Worm (Caenorhabditis elegans) whole organism, mixed stage, embryonic: ENCODE data around the gene T09F5.10.
"Not testable (repeated sequence)": the region's sequence is repeated elsewhere in the genome, so short reads cannot be mapped to it uniquely, and the experiment has no call there.

Experiments
- ceh-39 ChIP-seq: fragments of 150-350 bp; optimal IDR thresholded peaks from 2 replicates; lab custom pipeline; 2014; ENCODE audit warnings: missing biosample characterization, missing genetic modification characterization
- elt-3 ChIP-seq: fragments of 150-350 bp; optimal IDR thresholded peaks from 2 replicates; lab custom pipeline; 2014; ENCODE audit warnings: missing biosample characterization, missing genetic modification characterization
- hlh-1 ChIP-seq: fragments of 150-350 bp; optimal IDR thresholded peaks from 2 replicates; lab custom pipeline; 2014; ENCODE audit warnings: missing biosample characterization, missing genetic modification reagents, missing genetic modification characterization
- mab-5 ChIP-seq: fragments of 150-350 bp; optimal IDR thresholded peaks from 2 replicates; lab custom pipeline; 2014; ENCODE audit warnings: missing biosample characterization, missing genetic modification characterization
- nhr-28 ChIP-seq: fragments of 150-350 bp; optimal IDR thresholded peaks from 2 replicates; lab custom pipeline; 2014; ENCODE audit warnings: missing biosample characterization, missing genetic modification characterization
- snpc-4 ChIP-seq: fragments of 150-350 bp; optimal IDR thresholded peaks from 2 replicates; lab custom pipeline; 2014; ENCODE audit warnings: missing biosample characterization, missing genetic modification characterization
- unc-62 ChIP-seq: fragments of 150-350 bp; optimal IDR thresholded peaks from 2 replicates; lab custom pipeline; 2014; ENCODE audit warnings: missing biosample characterization, missing genetic modification reagents, missing genetic modification characterization
- ztf-11 ChIP-seq: fragments of 150-350 bp; optimal IDR thresholded peaks from 2 replicates; lab custom pipeline; 2014; ENCODE audit warnings: missing biosample characterization, missing genetic modification characterization

ce11 chrV:15207681-15208080 is 27.8 kb downstream of the T09F5.10 start, which contains the start of gene C41G6.12:
- TF ChIP-seq snpc-4 (tag; lab: Kevin White, UChicago); nhr-28; ceh-39 (tag; lab: Kevin White, UChicago); elt-3; mab-5 (tag; lab: Kevin White, UChicago); unc-62 (GFP tag; lab: Kevin White, UChicago); hlh-1 (tag; lab: Kevin White, UChicago); ztf-11: not testable (repeated sequence)
